Worm (Caenorhabditis elegans): ENCODE measurements around the gene Y43C5A.4.

ce11 chrIV:10294030-10294429, 16.2 kb downstream of the Y43C5A.4 start, which contains the start of gene R09E10.6:
- TF ChIP-seq nhr-28 (tag; optimal IDR thresholded peaks at IDR 0.05) (no peak), snpc-4 (tag; optimal IDR thresholded peaks at IDR 0.05) (no peak), nhr-12 (tag; optimal IDR thresholded peaks at IDR 0.05) (no peak), hlh-1 (tag; optimal IDR thresholded peaks at IDR 0.05) (no peak), nhr-237 (tag; optimal IDR thresholded peaks at IDR 0.05) (no peak), blmp-1 (tag; optimal IDR thresholded peaks at IDR 0.05) (no peak)
